Worm (Caenorhabditis elegans): ENCODE results near the gene K02D10.3.

Gene K02D10.3

ce11 chrIII:8738289-8738688, 33.5 kb downstream of the K02D10.3 start:
- TF ChIP-seq T22C8.4 (GFP tag; IDR thresholded peaks at IDR 0.05), result no peak
- no peak for TF ChIP-seq ztf-29 (GFP tag; IDR thresholded peaks at IDR 0.05)
- no peak for TF ChIP-seq tab-1 (GFP tag; IDR thresholded peaks at IDR 0.05)
- TF ChIP-seq cog-1 (tag; optimal IDR thresholded peaks at IDR 0.05), result no peak

- TF ChIP-seq flt-1 (GFP tag; IDR thresholded peaks at IDR 0.05) (no peak), ref-1 (GFP tag; conservative IDR thresholded peaks at IDR 0.05) (no peak), ztf-29 (GFP tag; IDR thresholded peaks at IDR 0.05) (no peak), klf-2 (GFP tag; conservative IDR thresholded peaks at IDR 0.05) (no peak), ztf-23 (GFP tag; IDR thresholded peaks at IDR 0.05) (no peak), cog-1 (tag; optimal IDR thresholded peaks at IDR 0.05) (no peak), T22C8.4 (GFP tag; IDR thresholded peaks at IDR 0.05) (no peak)
Measured at ce11 chrIII:8737391-8737790, 34.4 kb downstream of the K02D10.3 start.

- TF ChIP-seq cog-1 (tag; optimal IDR thresholded peaks at IDR 0.05) (no peak), klf-2 (GFP tag; conservative IDR thresholded peaks at IDR 0.05) (no peak), ref-1 (GFP tag; conservative IDR thresholded peaks at IDR 0.05) (no peak), tab-1 (GFP tag; IDR thresholded peaks at IDR 0.05) (no peak), flt-1 (GFP tag; IDR thresholded peaks at IDR 0.05) (peak; percentile 59), T22C8.4 (GFP tag; IDR thresholded peaks at IDR 0.05) (no peak), ztf-29 (GFP tag; IDR thresholded peaks at IDR 0.05) (no peak), med-1 (GFP tag; optimal IDR thresholded peaks at IDR 0.05; ENCODE audit: insufficient read depth) (no peak)
Measured at ce11 chrIII:8734327-8734885, 37.3 kb downstream of the K02D10.3 start.

ce11 chrIII:8733667-8734066, 38.1 kb downstream of the K02D10.3 start:
- TF ChIP-seq klf-2 (GFP tag; conservative IDR thresholded peaks at IDR 0.05) (no peak), cog-1 (tag; optimal IDR thresholded peaks at IDR 0.05) (no peak), tab-1 (GFP tag; IDR thresholded peaks at IDR 0.05) (no peak), flt-1 (GFP tag; IDR thresholded peaks at IDR 0.05) (no peak), T22C8.4 (GFP tag; IDR thresholded peaks at IDR 0.05) (no peak), ref-1 (GFP tag; conservative IDR thresholded peaks at IDR 0.05) (no peak), ztf-23 (GFP tag; IDR thresholded peaks at IDR 0.05) (no peak), med-1 (GFP tag; optimal IDR thresholded peaks at IDR 0.05; ENCODE audit: insufficient read depth) (no peak), ztf-29 (GFP tag; IDR thresholded peaks at IDR 0.05) (no peak)

ce11 chrIII:8733237-8733636, 38.5 kb downstream of the K02D10.3 start:
- no peak for TF ChIP-seq flt-1 (GFP tag; IDR thresholded peaks at IDR 0.05)
- no peak for TF ChIP-seq tab-1 (GFP tag; IDR thresholded peaks at IDR 0.05)

ce11 chrIII:8731973-8732372, 39.8 kb downstream of the K02D10.3 start:
- no peak for TF ChIP-seq ref-1 (GFP tag; conservative IDR thresholded peaks at IDR 0.05)
- no peak for TF ChIP-seq flt-1 (GFP tag; IDR thresholded peaks at IDR 0.05)
- no peak for TF ChIP-seq T22C8.4 (GFP tag; IDR thresholded peaks at IDR 0.05)
- no peak for TF ChIP-seq ztf-29 (GFP tag; IDR thresholded peaks at IDR 0.05)
- no peak for TF ChIP-seq tab-1 (GFP tag; IDR thresholded peaks at IDR 0.05)
- TF ChIP-seq ztf-23 (GFP tag; IDR thresholded peaks at IDR 0.05), result no peak
- no peak for TF ChIP-seq med-1 (GFP tag; optimal IDR thresholded peaks at IDR 0.05; ENCODE audit: insufficient read depth)
- no peak for TF ChIP-seq klf-2 (GFP tag; conservative IDR thresholded peaks at IDR 0.05)
- TF ChIP-seq cog-1 (tag; optimal IDR thresholded peaks at IDR 0.05), result no peak

ce11 chrIII:8731310-8731709, 40.4 kb downstream of the K02D10.3 start, which contains the start of gene ZK370.4:
Gene ZK370.4, minus strand, starts transcription at chrIII:8731410.
- TF ChIP-seq flt-1 (GFP tag; IDR thresholded peaks at IDR 0.05), result no peak
- TF ChIP-seq ztf-29 (GFP tag; IDR thresholded peaks at IDR 0.05), result no peak
- TF ChIP-seq tab-1 (GFP tag; IDR thresholded peaks at IDR 0.05), result no peak
- TF ChIP-seq cog-1 (tag; optimal IDR thresholded peaks at IDR 0.05), result no peak
- no peak for TF ChIP-seq med-1 (GFP tag; optimal IDR thresholded peaks at IDR 0.05; ENCODE audit: insufficient read depth)
- no peak for TF ChIP-seq ztf-23 (GFP tag; IDR thresholded peaks at IDR 0.05)
- no peak for TF ChIP-seq T22C8.4 (GFP tag; IDR thresholded peaks at IDR 0.05)
- no peak for TF ChIP-seq ref-1 (GFP tag; conservative IDR thresholded peaks at IDR 0.05)
- no peak for TF ChIP-seq klf-2 (GFP tag; conservative IDR thresholded peaks at IDR 0.05)

- TF ChIP-seq med-1 (GFP tag; optimal IDR thresholded peaks at IDR 0.05; ENCODE audit: insufficient read depth) (no peak), tab-1 (GFP tag; IDR thresholded peaks at IDR 0.05) (no peak), ztf-23 (GFP tag; IDR thresholded peaks at IDR 0.05) (no peak), cog-1 (tag; optimal IDR thresholded peaks at IDR 0.05) (no peak), flt-1 (GFP tag; IDR thresholded peaks at IDR 0.05) (no peak), ztf-29 (GFP tag; IDR thresholded peaks at IDR 0.05) (no peak), ref-1 (GFP tag; conservative IDR thresholded peaks at IDR 0.05) (no peak), klf-2 (GFP tag; conservative IDR thresholded peaks at IDR 0.05) (no peak), T22C8.4 (GFP tag; IDR thresholded peaks at IDR 0.05) (no peak)
Measured at ce11 chrIII:8726019-8726894, 45.5 kb downstream of the K02D10.3 start.

ce11 chrIII:8725224-8725623, 46.5 kb downstream of the K02D10.3 start:
- TF ChIP-seq T22C8.4 (GFP tag; IDR thresholded peaks at IDR 0.05) (no peak), med-1 (GFP tag; optimal IDR thresholded peaks at IDR 0.05; ENCODE audit: insufficient read depth) (no peak), klf-2 (GFP tag; conservative IDR thresholded peaks at IDR 0.05) (no peak), ztf-23 (GFP tag; IDR thresholded peaks at IDR 0.05) (no peak), ztf-29 (GFP tag; IDR thresholded peaks at IDR 0.05) (no peak), tab-1 (GFP tag; IDR thresholded peaks at IDR 0.05) (no peak), flt-1 (GFP tag; IDR thresholded peaks at IDR 0.05) (no peak), cog-1 (tag; optimal IDR thresholded peaks at IDR 0.05) (no peak), ref-1 (GFP tag; conservative IDR thresholded peaks at IDR 0.05) (no peak)
